Worm (Caenorhabditis elegans): ENCODE results near the gene lron-13.

lron-13 gene

DNA sequence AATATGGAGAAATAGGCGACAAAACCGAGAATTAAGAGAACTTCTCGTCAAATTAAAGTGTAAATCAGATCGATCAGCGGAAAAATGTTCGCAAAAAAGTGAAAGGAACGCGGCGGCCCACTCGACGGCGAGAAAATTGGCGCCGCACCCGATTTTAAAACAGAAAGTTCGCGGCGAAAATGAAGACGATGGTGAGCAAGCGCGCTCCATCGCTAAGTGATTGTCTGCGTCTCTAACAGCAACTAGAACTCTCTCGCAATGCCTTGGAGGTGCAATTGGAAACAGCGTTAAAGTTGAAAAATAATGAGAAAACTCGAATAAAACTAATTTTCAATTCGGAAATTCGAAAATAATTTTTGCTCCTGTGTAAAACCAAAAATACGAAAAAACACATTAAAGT is 2.8 kb downstream of the lron-13 start (continued):
- TF ChIP-seq jun-1 (tag; optimal IDR thresholded peaks at IDR 0.05) (no peak), snpc-4 (tag; optimal IDR thresholded peaks at IDR 0.05) (peak; percentile 35), unc-39 (tag; optimal IDR thresholded peaks at IDR 0.05) (no peak), fkh-2 (tag; optimal IDR thresholded peaks at IDR 0.05) (no peak), nhr-76 (tag; optimal IDR thresholded peaks at IDR 0.05) (no peak), ztf-11 (tag; optimal IDR thresholded peaks at IDR 0.05) (no peak), ceh-9 (tag; optimal IDR thresholded peaks at IDR 0.05) (no peak), nhr-11 (tag; optimal IDR thresholded peaks at IDR 0.05) (no peak), nhr-12 (tag; optimal IDR thresholded peaks at IDR 0.05) (no peak), nhr-23 (tag; optimal IDR thresholded peaks at IDR 0.05) (peak; percentile 79), zag-1 (tag; optimal IDR thresholded peaks at IDR 0.05) (no peak), pha-4 (tag; optimal IDR thresholded peaks at IDR 0.05) (peak; percentile 68), hmg-11 (tag; optimal IDR thresholded peaks at IDR 0.05) (peak; percentile 61), elt-1 (tag; optimal IDR thresholded peaks at IDR 0.05) (no peak), elt-3 (tag; optimal IDR thresholded peaks at IDR 0.05) (no peak), nhr-237 (tag; optimal IDR thresholded peaks at IDR 0.05) (no peak), ceh-16 (tag; optimal IDR thresholded peaks at IDR 0.05) (no peak), eor-1 (tag; optimal IDR thresholded peaks at IDR 0.05) (no peak), nhr-28 (tag; optimal IDR thresholded peaks at IDR 0.05) (no peak), lin-15B (tag; optimal IDR thresholded peaks at IDR 0.05) (peak; percentile 82), sea-2 (GFP tag; optimal IDR thresholded peaks at IDR 0.05) (no peak), nfya-1 (tag; optimal IDR thresholded peaks at IDR 0.05; ENCODE audit: insufficient read depth) (peak; percentile 83), R02D3.7 (tag; optimal IDR thresholded peaks at IDR 0.05) (no peak), nhr-77 (tag; optimal IDR thresholded peaks at IDR 0.05) (no peak), egl-5 (tag; optimal IDR thresholded peaks at IDR 0.05) (no peak), lsy-12 (tag; optimal IDR thresholded peaks at IDR 0.05) (peak; percentile 34), fkh-10 (GFP tag; optimal IDR thresholded peaks at IDR 0.05) (no peak), nhr-67 (tag; optimal IDR thresholded peaks at IDR 0.05) (no peak)

DNA sequence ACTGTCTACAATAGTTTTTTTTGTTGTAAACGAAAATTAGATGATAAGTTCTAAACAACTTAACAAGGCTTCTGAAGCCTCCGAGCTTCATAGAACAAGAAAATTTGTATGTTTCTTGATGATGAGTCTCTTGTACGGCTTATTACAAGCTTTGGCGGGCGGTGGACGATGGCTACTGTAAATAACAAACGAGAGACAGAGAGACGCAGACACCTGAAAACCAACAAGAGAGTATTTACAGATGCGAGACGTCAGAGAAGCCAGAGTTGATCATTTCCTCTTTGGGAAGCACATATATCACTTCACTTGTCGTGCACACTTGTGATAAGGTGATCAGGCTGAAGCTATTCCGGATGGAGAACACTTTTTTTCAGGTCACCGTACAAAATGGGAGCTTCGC is 3.6 kb downstream of the lron-13 start:
- no peak for TF ChIP-seq egl-5 (tag; optimal IDR thresholded peaks at IDR 0.05)
- TF ChIP-seq pha-4 (tag; optimal IDR thresholded peaks at IDR 0.05) = peak; percentile 67

ce11 chrIII:13534704-13535103 is 7.5 kb downstream of the lron-13 start:
- TF ChIP-seq pha-4 (tag; optimal IDR thresholded peaks at IDR 0.05) = peak; percentile 4
- no peak for TF ChIP-seq pqm-1 (tag; optimal IDR thresholded peaks at IDR 0.05)
- TF ChIP-seq nhr-25 (tag; optimal IDR thresholded peaks at IDR 0.05) = peak; percentile 63
- peak; percentile 18 for TF ChIP-seq nhr-23 (tag; optimal IDR thresholded peaks at IDR 0.05)
- no peak for TF ChIP-seq tbx-2 (tag; optimal IDR thresholded peaks at IDR 0.05)
- no peak for TF ChIP-seq elt-1 (tag; optimal IDR thresholded peaks at IDR 0.05)
- no peak for TF ChIP-seq ztf-4 (tag; optimal IDR thresholded peaks at IDR 0.05)
- TF ChIP-seq fos-1 (tag; optimal IDR thresholded peaks at IDR 0.05) = no peak
- TF ChIP-seq elt-2 (tag; optimal IDR thresholded peaks at IDR 0.05) = no peak
- TF ChIP-seq nhr-67 (tag; optimal IDR thresholded peaks at IDR 0.05) = no peak

DNA sequence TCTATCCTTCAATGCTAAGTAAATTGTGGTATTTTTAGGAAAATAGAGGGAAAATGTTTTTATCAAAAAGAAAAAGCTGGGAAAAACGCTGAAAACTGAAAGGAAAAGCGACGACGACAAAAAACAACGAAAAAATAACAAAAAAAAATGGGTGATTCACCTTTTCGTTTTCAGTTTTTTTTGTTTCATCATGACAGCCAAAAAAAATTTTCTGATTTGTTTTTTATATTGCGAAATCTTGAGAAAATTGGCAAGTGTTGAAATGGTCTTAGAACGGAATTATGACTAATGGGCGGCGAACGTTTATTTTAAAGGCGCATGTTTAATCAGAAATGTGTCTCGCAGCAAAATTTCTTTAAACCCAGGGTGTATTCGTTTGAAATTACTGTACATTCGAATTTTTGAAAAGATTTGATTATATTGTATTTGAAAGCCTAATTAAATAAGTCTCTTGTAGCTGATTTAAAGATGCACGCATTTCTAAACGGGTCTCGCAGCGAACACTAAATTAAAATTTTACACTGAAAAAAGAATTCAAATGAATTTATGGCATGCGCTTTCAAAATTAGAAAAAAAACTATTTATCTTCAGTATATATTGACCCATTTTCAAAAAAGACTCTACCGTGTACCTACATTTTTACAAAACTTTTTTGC is 8.6 kb downstream of the lron-13 start:
- TF ChIP-seq ZK546.5 (tag; optimal IDR thresholded peaks at IDR 0.05) (no peak), mdl-1 (tag; optimal IDR thresholded peaks at IDR 0.05) (no peak), elt-2 (tag; optimal IDR thresholded peaks at IDR 0.05) (no peak), fkh-10 (GFP tag; optimal IDR thresholded peaks at IDR 0.05) (no peak), lin-15B (tag; optimal IDR thresholded peaks at IDR 0.05) (no peak)

ce11 chrIII:13540791-13541190 is 13.6 kb downstream of the lron-13 start:
- no peak for TF ChIP-seq ceh-28 (tag; optimal IDR thresholded peaks at IDR 0.05)
- TF ChIP-seq zag-1 (tag; optimal IDR thresholded peaks at IDR 0.05) = no peak
- TF ChIP-seq eor-1 (tag; optimal IDR thresholded peaks at IDR 0.05) = no peak
- TF ChIP-seq ZK546.5 (tag; optimal IDR thresholded peaks at IDR 0.05) = no peak
- TF ChIP-seq ama-1 (optimal IDR thresholded peaks at IDR 0.05) = no peak
- TF ChIP-seq elt-3 (tag; optimal IDR thresholded peaks at IDR 0.05) = no peak
- no peak for TF ChIP-seq sea-2 (GFP tag; optimal IDR thresholded peaks at IDR 0.05)
- no peak for TF ChIP-seq jun-1 (tag; optimal IDR thresholded peaks at IDR 0.05)
- TF ChIP-seq skn-1 (tag; optimal IDR thresholded peaks at IDR 0.05) = no peak
- TF ChIP-seq unc-62 (GFP tag; optimal IDR thresholded peaks at IDR 0.05) = no peak

All from whole organism, L3 larva.